Worm (Caenorhabditis elegans) whole organism, L1 larva: ENCODE results near the gene snap-29.

Experiments used
- C34B4.2 ChIP-seq: sonication (generic microtip); optimal IDR thresholded peaks from 2 replicates; lab custom pipeline; 2017; ENCODE audit warnings: mild to moderate bottlenecking, missing genetic modification characterization, missing compliant biosample characterization
- F16B12.6 ChIP-seq: fragments of 150-350 bp; optimal IDR thresholded peaks from 2 replicates; lab custom pipeline; 2014; ENCODE audit warnings: missing biosample characterization, missing genetic modification characterization
- alr-1 ChIP-seq: fragments of 200-800 bp; sonication (Bioruptor generic); optimal IDR thresholded peaks from 2 replicates; lab custom pipeline; 2018; ENCODE audit warnings: borderline replicate concordance, mild to moderate bottlenecking, missing genetic modification characterization, missing compliant biosample characterization
- aly-2 ChIP-seq: fragments of 150-350 bp; optimal IDR thresholded peaks from 2 replicates; lab custom pipeline; 2014; ENCODE audit warnings: missing biosample characterization, missing genetic modification characterization
- ama-1 ChIP-seq: fragments of 150-350 bp; optimal IDR thresholded peaks from 2 replicates; lab custom pipeline; 2014
- ceh-8 ChIP-seq: fragments of 200-800 bp; sonication (Bioruptor generic); optimal IDR thresholded peaks from 2 replicates; lab custom pipeline; 2018; ENCODE audit warnings: mild to moderate bottlenecking, missing genetic modification characterization, moderate library complexity, missing compliant biosample characterization
- ceh-82 ChIP-seq, 3 experiments: fragments of 150-350 bp in 1 of 3; sonication (generic microtip) in 2 of 3; optimal IDR thresholded peaks; 2 replicates each; lab custom pipeline; 2014 to 2017; ENCODE audit warnings: missing biosample characterization in 3 of 3, missing genetic modification characterization in 3 of 3
- ceh-88 ChIP-seq: fragments of 200-800 bp; sonication (Bioruptor generic); IDR thresholded peaks from 2 replicates; pipeline ENCODE4 v1.3.6; 2022; ENCODE audit warnings: missing genetic modification characterization, missing compliant biosample characterization
- ces-1 ChIP-seq: fragments of 150-350 bp; optimal IDR thresholded peaks from 2 replicates; lab custom pipeline; 2014; ENCODE audit warnings: missing biosample characterization, missing genetic modification reagents, missing genetic modification characterization
- dpl-1 ChIP-seq, 3 experiments: fragments of 150-350 bp in 2 of 3; sonication (generic microtip) in 1 of 3; optimal IDR thresholded peaks; 2 replicates each; lab custom pipeline; 2014 to 2017; ENCODE audit warnings: missing biosample characterization in 3 of 3, missing genetic modification characterization in 3 of 3, missing genetic modification reagents in 3 of 3
- dsc-1 ChIP-seq: sonication (generic microtip); optimal IDR thresholded peaks from 2 replicates; lab custom pipeline; 2016; ENCODE audit warnings: mild to moderate bottlenecking, missing genetic modification characterization, missing compliant biosample characterization
- efl-1 ChIP-seq, 4 experiments: fragments of 150-350 bp; optimal IDR thresholded peaks in 3 of 4; peaks in 1 of 4; 1 replicate in 1 of 4; 2 replicates in 3 of 4; lab custom pipeline; 2014; ENCODE audit warnings: missing biosample characterization in 2 of 4, missing genetic modification characterization in 2 of 4, missing genetic modification reagents in 2 of 4
- egl-27 ChIP-seq, 2 experiments: fragments of 150-350 bp in 1 of 2; sonication (generic microtip); optimal IDR thresholded peaks; 3 replicates each; lab custom pipeline; 2017 to 2018; ENCODE audit warnings: missing biosample characterization in 2 of 2, missing genetic modification characterization in 2 of 2, missing genetic modification reagents in 2 of 2
- elt-3 ChIP-seq, 6 experiments: fragments of 150-350 bp in 1 of 6; sonication (generic microtip); optimal IDR thresholded peaks; 2 replicates each; lab custom pipeline; 2017 to 2018; ENCODE audit warnings: missing biosample characterization in 6 of 6, missing genetic modification characterization in 6 of 6, inconsistent platforms in 1 of 6
- ets-5 ChIP-seq: fragments of 200-800 bp; sonication (Bioruptor generic); IDR thresholded peaks from 2 replicates; pipeline ENCODE4 v1.3.6; 2022; ENCODE audit warnings: missing genetic modification characterization, missing compliant biosample characterization
- fkh-8 ChIP-seq: sonication (generic microtip); optimal IDR thresholded peaks from 2 replicates; lab custom pipeline; 2016; ENCODE audit warnings: mild to moderate bottlenecking, missing genetic modification characterization, missing compliant biosample characterization
- fos-1 ChIP-seq: fragments of 150-350 bp; optimal IDR thresholded peaks from 2 replicates; lab custom pipeline; 2014; ENCODE audit warnings: missing biosample characterization, missing genetic modification characterization
- hpl-2 ChIP-seq: fragments of 150-350 bp; optimal IDR thresholded peaks from 2 replicates; lab custom pipeline; 2014; ENCODE audit warnings: missing biosample characterization, missing genetic modification reagents, missing genetic modification characterization
- lin-14 ChIP-seq: fragments of 200-800 bp; sonication (Bioruptor generic); optimal IDR thresholded peaks from 2 replicates; lab custom pipeline; 2018; ENCODE audit warnings: mild to moderate bottlenecking, missing genetic modification characterization, moderate library complexity, missing compliant biosample characterization
- lin-15B ChIP-seq: fragments of 150-350 bp; sonication (generic microtip); optimal IDR thresholded peaks from 3 replicates; lab custom pipeline; 2014; ENCODE audit warnings: missing biosample characterization, missing genetic modification characterization
- lin-35 ChIP-seq, 2 experiments: fragments of 150-350 bp; optimal IDR thresholded peaks; 2 replicates each; lab custom pipeline; 2014; ENCODE audit warnings: missing biosample characterization in 2 of 2, missing genetic modification characterization in 2 of 2, missing genetic modification reagents in 2 of 2
- lin-39 ChIP-seq: fragments of 150-350 bp; optimal IDR thresholded peaks from 2 replicates; lab custom pipeline; 2014; ENCODE audit warnings: missing biosample characterization, missing genetic modification reagents, missing genetic modification characterization
- lsy-2 ChIP-seq, 2 experiments: fragments of 150-350 bp; optimal IDR thresholded peaks; 2 replicates each; lab custom pipeline; 2014; ENCODE audit warnings: missing biosample characterization in 2 of 2, missing genetic modification characterization in 2 of 2
- mab-9 ChIP-seq: fragments of 200-800 bp; sonication (Bioruptor generic); IDR thresholded peaks from 2 replicates; pipeline ENCODE4 v1.3.6; 2022; ENCODE audit warnings: missing genetic modification reagents, missing genetic modification characterization, missing compliant biosample characterization
- mdl-1 ChIP-seq, 2 experiments: fragments of 150-350 bp; optimal IDR thresholded peaks; 2 replicates each; lab custom pipeline; 2014 to 2017; ENCODE audit warnings: missing biosample characterization in 2 of 2, missing genetic modification characterization in 2 of 2, inconsistent platforms in 1 of 2
- nhr-11 ChIP-seq: fragments of 150-350 bp; optimal IDR thresholded peaks from 2 replicates; lab custom pipeline; 2014; ENCODE audit warnings: missing biosample characterization, missing genetic modification characterization
- nhr-19 ChIP-seq: fragments of 200-800 bp; sonication (Bioruptor generic); conservative IDR thresholded peaks from 2 replicates; pipeline ENCODE4 v1.3.6; 2022; ENCODE audit warnings: missing genetic modification characterization, missing compliant biosample characterization
- nhr-20 ChIP-seq: sonication (generic microtip); optimal IDR thresholded peaks from 2 replicates; lab custom pipeline; 2016; ENCODE audit warnings: mild to moderate bottlenecking, missing genetic modification characterization, missing compliant biosample characterization
- nhr-47 ChIP-seq: sonication (generic microtip); optimal IDR thresholded peaks from 2 replicates; lab custom pipeline; 2016; ENCODE audit warnings: mild to moderate bottlenecking, missing genetic modification characterization, moderate library complexity, missing compliant biosample characterization
- nhr-71 ChIP-seq: sonication (generic microtip); optimal IDR thresholded peaks from 2 replicates; lab custom pipeline; 2016; ENCODE audit warnings: mild to moderate bottlenecking, missing genetic modification characterization, moderate library complexity, missing compliant biosample characterization
- nhr-76 ChIP-seq: sonication (generic microtip); optimal IDR thresholded peaks from 2 replicates; lab custom pipeline; 2017; ENCODE audit warnings: missing biosample characterization, missing genetic modification characterization
- nhr-77 ChIP-seq: fragments of 150-350 bp; optimal IDR thresholded peaks from 2 replicates; lab custom pipeline; 2014; ENCODE audit warnings: missing biosample characterization, missing genetic modification characterization
- nhr-85 ChIP-seq: sonication (generic microtip); peaks from one replicate; lab custom pipeline; 2016; ENCODE audit warnings: missing genetic modification characterization, inconsistent platforms, missing compliant biosample characterization
- pag-3 ChIP-seq: sonication (generic microtip); optimal IDR thresholded peaks from 2 replicates; lab custom pipeline; 2017; ENCODE audit warnings: missing genetic modification characterization, mild to moderate bottlenecking, missing compliant biosample characterization, antibody characterized with exemption, borderline replicate concordance; ENCODE audit not compliant: insufficient read depth
- pax-3 ChIP-seq: fragments of 200-800 bp; sonication (Bioruptor generic); optimal IDR thresholded peaks from 2 replicates; lab custom pipeline; 2018; ENCODE audit warnings: mild to moderate bottlenecking, missing genetic modification characterization, moderate library complexity, missing compliant biosample characterization
- rnt-1 ChIP-seq: sonication (generic microtip); optimal IDR thresholded peaks from 2 replicates; lab custom pipeline; 2016; ENCODE audit warnings: mild to moderate bottlenecking, missing genetic modification characterization, moderate library complexity, missing compliant biosample characterization
- snu-23 ChIP-seq: sonication (generic microtip); optimal IDR thresholded peaks from 2 replicates; lab custom pipeline; 2016; ENCODE audit warnings: missing genetic modification characterization, missing compliant biosample characterization
- swsn-7 ChIP-seq: sonication (generic microtip); optimal IDR thresholded peaks from 2 replicates; lab custom pipeline; 2016; ENCODE audit warnings: missing genetic modification characterization, missing compliant biosample characterization
- tbx-2 ChIP-seq: sonication (generic microtip); optimal IDR thresholded peaks from 2 replicates; lab custom pipeline; 2016; ENCODE audit warnings: missing genetic modification characterization, missing compliant biosample characterization
- tlp-1 ChIP-seq: fragments of 150-350 bp; optimal IDR thresholded peaks from 2 replicates; lab custom pipeline; 2014; ENCODE audit warnings: missing biosample characterization, missing genetic modification characterization
- unc-86 ChIP-seq: sonication (generic microtip); optimal IDR thresholded peaks from 2 replicates; lab custom pipeline; 2016; ENCODE audit warnings: missing genetic modification characterization, missing compliant biosample characterization
- vab-15 ChIP-seq: sonication (generic microtip); optimal IDR thresholded peaks from 2 replicates; lab custom pipeline; 2017; ENCODE audit warnings: missing genotype, mild to moderate bottlenecking, missing genetic modification characterization, missing compliant biosample characterization
- xbp-1 ChIP-seq: sonication (generic microtip); optimal IDR thresholded peaks from 2 replicates; lab custom pipeline; 2016; ENCODE audit warnings: missing genetic modification characterization, missing compliant biosample characterization
- ztf-11 ChIP-seq, 2 experiments: sonication (generic microtip); optimal IDR thresholded peaks; 2 replicates each; lab custom pipeline; 2016 to 2017; ENCODE audit warnings: missing genetic modification characterization in 2 of 2, missing biosample characterization in 1 of 2, missing compliant biosample characterization in 1 of 2

snap-29 gene

DNA sequence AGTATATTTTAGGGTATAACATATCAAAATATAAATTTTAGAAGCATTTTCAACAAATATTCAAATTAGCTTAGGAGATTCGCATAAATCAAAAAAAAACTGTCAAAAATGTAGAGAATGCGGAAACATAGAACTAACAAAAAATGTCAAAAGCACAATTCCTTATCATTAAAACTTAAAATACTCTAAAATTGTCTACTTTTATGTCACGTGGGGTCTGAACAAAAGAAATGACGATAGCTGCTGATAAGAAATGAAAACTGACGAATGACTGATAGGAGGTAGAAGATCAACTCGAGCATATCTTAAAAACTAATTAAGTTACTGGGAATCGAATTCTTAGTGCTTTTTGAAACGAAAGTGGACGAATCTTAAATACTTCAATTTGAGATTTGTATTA is 42.4 kb upstream of the snap-29 start (continued):
- TF ChIP-seq pag-3 (no peak), elt-3 (tag; optimal IDR thresholded peaks at IDR 0.05; lab: Kevin White, UChicago) (no peak), F16B12.6 (tag; lab: Kevin White, UChicago) (no peak), lin-15B (no peak), lin-14 (GFP tag; lab: Kevin White, UChicago) (no peak), ztf-11 (tag; optimal IDR thresholded peaks at IDR 0.05; lab: Kevin White, UChicago) (no peak), ceh-8 (GFP tag; lab: Kevin White, UChicago) (no peak), aly-2 (tag; lab: Kevin White, UChicago) (no peak), swsn-7 (no peak), C34B4.2 (tag; lab: Kevin White, UChicago) (no peak), hpl-2 (GFP tag; lab: Kevin White, UChicago) (no peak)

DNA sequence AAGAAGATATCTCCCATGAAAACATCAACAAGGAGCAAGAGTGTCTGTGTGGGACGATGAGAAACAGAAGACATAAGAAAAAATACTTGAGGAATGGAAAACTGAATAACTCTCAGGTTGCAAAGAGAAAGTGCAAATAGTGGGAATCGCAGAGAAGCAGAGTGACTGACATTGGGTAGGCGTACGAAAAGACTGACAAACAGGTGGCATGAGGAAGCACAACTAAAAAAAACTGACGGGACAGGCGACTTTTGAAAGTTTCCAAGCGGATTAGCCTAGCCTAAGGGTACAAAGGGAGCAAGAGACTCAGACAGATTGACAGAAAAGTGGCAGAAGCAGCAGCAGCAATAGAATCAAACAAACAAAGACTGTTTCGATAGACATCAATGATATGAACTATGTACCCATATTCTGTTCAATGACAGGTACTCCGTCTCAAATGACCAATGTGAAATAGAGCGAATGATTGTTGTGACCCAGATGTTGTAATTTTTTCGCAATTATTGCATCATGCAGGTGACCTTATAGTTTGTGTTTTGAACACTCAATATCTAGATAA is 41.6 kb upstream of the snap-29 start:
- TF ChIP-seq egl-27 (tag; optimal IDR thresholded peaks at IDR 0.05; lab: Kevin White, UChicago) (no peak), vab-15 (tag; lab: Kevin White, UChicago) (no peak), unc-86 (peak; percentile 0), lin-35 (GFP tag; optimal IDR thresholded peaks at IDR 0.05; lab: Kevin White, UChicago) (peak; percentile 8 to 18), nhr-76 (tag; lab: Kevin White, UChicago) (no peak), ces-1 (GFP tag; lab: Kevin White, UChicago) (no peak), ets-5 (no peak), pax-3 (tag; lab: Kevin White, UChicago) (no peak), ceh-8 (GFP tag; lab: Kevin White, UChicago) (no peak), mab-9 (GFP tag; lab: Robert Waterston, UW) (no peak), fos-1 (tag; lab: Kevin White, UChicago) (no peak), swsn-7 (peak; percentile 22), ceh-82 (tag; optimal IDR thresholded peaks at IDR 0.05; lab: Kevin White, UChicago) (peak in 2 of 3 experiments; percentile 15 to 33), lsy-2 (tag; optimal IDR thresholded peaks at IDR 0.05; lab: Kevin White, UChicago) (peak; percentile 8 to 32), lin-39 (tag; lab: Kevin White, UChicago) (peak; percentile 60), tlp-1 (tag; lab: Kevin White, UChicago) (no peak), fkh-8 (tag; lab: Kevin White, UChicago) (no peak), mdl-1 (tag; optimal IDR thresholded peaks at IDR 0.05; lab: Kevin White, UChicago) (peak in 1 of 2 experiments; percentile 29), ama-1 (lab: Kevin White, UChicago) (no peak), dpl-1 (GFP tag; optimal IDR thresholded peaks at IDR 0.05; lab: Kevin White, UChicago) (no peak), elt-3 (tag; optimal IDR thresholded peaks at IDR 0.05; lab: Kevin White, UChicago) (peak in 1 of 6 experiments; percentile 3), nhr-85 (tag; lab: Kevin White, UChicago) (peak; percentile 58), xbp-1 (tag; lab: Kevin White, UChicago) (no peak), efl-1 (optimal IDR thresholded peaks at IDR 0.05; lab: Kevin White, UChicago) (peak; percentile 14 to 29), efl-1 (GFP tag; optimal IDR thresholded peaks at IDR 0.05 in 1 of 2; lab: Kevin White, UChicago) (no peak), rnt-1 (tag; lab: Kevin White, UChicago) (peak; percentile 72), dsc-1 (tag; lab: Kevin White, UChicago) (no peak), alr-1 (no peak), snu-23 (GFP tag; lab: Kevin White, UChicago) (peak; percentile 34), nhr-19 (GFP tag; lab: Robert Waterston, UW) (peak; percentile 21; the same call in 1 of the 2 replicates), ceh-88 (GFP tag; lab: Robert Waterston, UW) (no peak), nhr-71 (tag; lab: Kevin White, UChicago) (peak; percentile 76), nhr-47 (tag; lab: Kevin White, UChicago) (peak; percentile 43), nhr-11 (tag; lab: Kevin White, UChicago) (no peak), tbx-2 (tag; lab: Kevin White, UChicago) (peak; percentile 48), C34B4.2 (tag; lab: Kevin White, UChicago) (no peak), lin-14 (GFP tag; lab: Kevin White, UChicago) (peak; percentile 87), nhr-20 (tag; lab: Kevin White, UChicago) (peak; percentile 35), nhr-77 (no peak)
